Fruit fly (Drosophila melanogaster) whole organism, adult: ENCODE results near the gene Creld.

Experiments used
- CG33017 ChIP-seq: fragments of 200-800 bp; sonication (Bioruptor generic); optimal IDR thresholded peaks from 2 replicates; lab custom pipeline; 2018; ENCODE audit warnings: missing biosample characterization, mild to moderate bottlenecking, missing genetic modification characterization, moderate library complexity
- Clk ChIP-seq: fragments of 200-800 bp; sonication (Bioruptor generic); optimal IDR thresholded peaks from 2 replicates; lab custom pipeline; 2017; ENCODE audit warnings: missing biosample characterization, missing genetic modification characterization
- Hr96 ChIP-seq: fragments of 200-800 bp; sonication (Bioruptor generic); optimal IDR thresholded peaks from 2 replicates; lab custom pipeline; 2016; ENCODE audit warnings: missing biosample characterization, missing genetic modification characterization
- cic ChIP-seq: fragments of 200-800 bp; sonication (Bioruptor generic); optimal IDR thresholded peaks from 2 replicates; lab custom pipeline; 2017; ENCODE audit warnings: missing biosample characterization, mild to moderate bottlenecking, missing genetic modification characterization, moderate library complexity

- TF ChIP-seq cic (GFP tag; lab: Kevin White, UChicago), result peak; percentile 74
- no peak for TF ChIP-seq Clk (GFP tag; lab: Kevin White, UChicago)
- no peak for TF ChIP-seq CG33017 (tag; lab: Kevin White, UChicago)
- no peak for TF ChIP-seq Hr96 (GFP tag; lab: Kevin White, UChicago)
These were observed 18.6 kb downstream of the Creld start for dm6 chr2L:120492-121455.
